Fruit fly (Drosophila melanogaster) whole organism, embryonic: ENCODE data around the gene mol.

Source experiments
- B-H2 ChIP-seq: fragments of 200-800 bp; sonication (Bioruptor generic); optimal IDR thresholded peaks from 2 replicates; lab custom pipeline; 2018; ENCODE audit warnings: missing biosample characterization, mild to moderate bottlenecking, missing genetic modification characterization
- Bgb ChIP-seq: fragments of 200-800 bp; sonication (Bioruptor generic); IDR thresholded peaks from 2 replicates; pipeline ENCODE4 v1.3.6; 2022; ENCODE audit warnings: missing biosample characterization, missing genetic modification characterization; ENCODE audit not compliant: partially characterized antibody
- CG1024 ChIP-seq: fragments of 200-800 bp; sonication (Bioruptor generic); IDR thresholded peaks from 2 replicates; pipeline ENCODE4 v1.3.6; 2022; ENCODE audit warnings: missing biosample characterization, missing genetic modification characterization
- CG10267 ChIP-seq: fragments of 200-800 bp; sonication (Bioruptor generic); optimal IDR thresholded peaks from 2 replicates; lab custom pipeline; 2018; ENCODE audit warnings: missing biosample characterization, mild to moderate bottlenecking, missing genetic modification characterization, moderate library complexity
- CG11247 ChIP-seq: fragments of 200-800 bp; sonication (Bioruptor generic); IDR thresholded peaks from 2 replicates; pipeline ENCODE4 v1.3.6; 2022; ENCODE audit warnings: missing biosample characterization, missing genetic modification characterization
- CG12155 ChIP-seq: fragments of 200-800 bp; sonication (Bioruptor generic); optimal IDR thresholded peaks from 3 replicates; lab custom pipeline; 2016; ENCODE audit warnings: missing biosample characterization, missing genetic modification characterization
- CG17385 ChIP-seq: fragments of 200-800 bp; sonication (Bioruptor generic); optimal IDR thresholded peaks from 3 replicates; lab custom pipeline; 2018; ENCODE audit warnings: missing biosample characterization, mild to moderate bottlenecking, missing genetic modification characterization
- CG2116 ChIP-seq: fragments of 200-800 bp; sonication (Bioruptor generic); optimal IDR thresholded peaks from 3 replicates; lab custom pipeline; 2018; ENCODE audit warnings: missing biosample characterization, mild to moderate bottlenecking, missing genetic modification characterization
- CG32532 ChIP-seq: fragments of 200-800 bp; sonication (Bioruptor generic); IDR thresholded peaks from 2 replicates; pipeline ENCODE4 v1.3.6; 2022; ENCODE audit warnings: missing biosample characterization, missing genetic modification characterization
- CG33557 ChIP-seq: fragments of 200-800 bp; sonication (Bioruptor generic); optimal IDR thresholded peaks from 2 replicates; lab custom pipeline; 2019; ENCODE audit warnings: missing biosample characterization, mild to moderate bottlenecking, missing genetic modification characterization, moderate library complexity
- CG3847 ChIP-seq: fragments of 200-800 bp; sonication (Bioruptor generic); IDR thresholded peaks from 2 replicates; pipeline ENCODE4 v1.3.6; 2022; ENCODE audit warnings: missing biosample characterization, missing genetic modification characterization
- CG4282 ChIP-seq: fragments of 200-800 bp; sonication (Bioruptor generic); optimal IDR thresholded peaks from 2 replicates; lab custom pipeline; 2016; ENCODE audit warnings: missing biosample characterization, missing genetic modification characterization
- CG7987 ChIP-seq: fragments of 200-800 bp; sonication (Bioruptor generic); optimal IDR thresholded peaks from 2 replicates; lab custom pipeline; 2018; ENCODE audit warnings: missing biosample characterization, mild to moderate bottlenecking, missing genetic modification characterization, moderate library complexity
- CG8924 ChIP-seq: fragments of 200-800 bp; optimal IDR thresholded peaks from 3 replicates; lab custom pipeline; 2019; ENCODE audit warnings: missing biosample characterization, mild to moderate bottlenecking, missing genetic modification characterization, moderate library complexity
- Camta ChIP-seq: fragments of 200-800 bp; sonication (Bioruptor generic); optimal IDR thresholded peaks from 2 replicates; lab custom pipeline; 2016; ENCODE audit warnings: missing biosample characterization, missing genetic modification characterization
- CrebB ChIP-seq: fragments of 200-800 bp; sonication (Bioruptor generic); optimal IDR thresholded peaks from 3 replicates; lab custom pipeline; 2018; ENCODE audit warnings: missing biosample characterization, mild to moderate bottlenecking, missing genetic modification characterization
- Dip3 ChIP-seq: fragments of 200-800 bp; sonication (Bioruptor generic); optimal IDR thresholded peaks from 3 replicates; lab custom pipeline; 2016; ENCODE audit warnings: missing biosample characterization, missing genetic modification characterization
- Dp ChIP-seq: fragments of 200-800 bp; sonication (Bioruptor generic); optimal IDR thresholded peaks from 2 replicates; lab custom pipeline; 2018; ENCODE audit warnings: missing biosample characterization, mild to moderate bottlenecking, missing genetic modification characterization, moderate library complexity
- Dref ChIP-seq: fragments of 200-800 bp; sonication (Bioruptor generic); IDR thresholded peaks from 2 replicates; pipeline ENCODE4 v1.3.6; 2022; ENCODE audit warnings: missing biosample characterization, missing genetic modification characterization
- E2f2 ChIP-seq: fragments of 200-800 bp; sonication (Bioruptor generic); IDR thresholded peaks from 2 replicates; pipeline ENCODE4 v1.3.6; 2022; ENCODE audit warnings: missing biosample characterization, missing genetic modification characterization
- Elba2 ChIP-seq: fragments of 200-800 bp; sonication (Bioruptor generic); optimal IDR thresholded peaks from 3 replicates; lab custom pipeline; 2016; ENCODE audit warnings: missing biosample characterization, missing genetic modification characterization
- Ets97D ChIP-seq: fragments of 200-800 bp; sonication (Bioruptor generic); optimal IDR thresholded peaks from 3 replicates; lab custom pipeline; 2016; ENCODE audit warnings: missing biosample characterization, missing genetic modification characterization
- Fer1 ChIP-seq: fragments of 200-800 bp; sonication (Bioruptor generic); optimal IDR thresholded peaks from 2 replicates; lab custom pipeline; 2017; ENCODE audit warnings: missing biosample characterization, mild to moderate bottlenecking, missing genetic modification characterization
- Fer3 ChIP-seq: fragments of 200-800 bp; sonication (Bioruptor generic); optimal IDR thresholded peaks from 2 replicates; lab custom pipeline; 2018; ENCODE audit warnings: missing biosample characterization, mild to moderate bottlenecking, missing genetic modification characterization, moderate library complexity
- Gug ChIP-seq: fragments of 200-800 bp; sonication (Bioruptor generic); IDR thresholded peaks from 4 replicates; pipeline ENCODE4 v1.3.6; 2022; ENCODE audit warnings: missing biosample characterization, missing genetic modification characterization
- HLH4C ChIP-seq: fragments of 200-800 bp; sonication (Bioruptor generic); IDR thresholded peaks from 3 replicates; pipeline ENCODE4 v1.3.6; 2022; ENCODE audit warnings: missing biosample characterization, missing genetic modification characterization; ENCODE audit not compliant: partially characterized antibody
- HmgZ ChIP-seq: fragments of 200-800 bp; sonication (Bioruptor generic); optimal IDR thresholded peaks from 2 replicates; lab custom pipeline; 2018; ENCODE audit warnings: missing biosample characterization, mild to moderate bottlenecking, missing genetic modification characterization
- MESR4 ChIP-seq: fragments of 200-800 bp; sonication (Bioruptor generic); optimal IDR thresholded peaks from 2 replicates; lab custom pipeline; 2018; ENCODE audit warnings: missing biosample characterization, mild to moderate bottlenecking, missing genetic modification characterization, moderate library complexity
- Opbp ChIP-seq: fragments of 200-800 bp; sonication (Bioruptor generic); IDR thresholded peaks from 3 replicates; pipeline ENCODE4 v1.3.6; 2022; ENCODE audit warnings: missing biosample characterization, missing genetic modification characterization; ENCODE audit not compliant: partially characterized antibody
- Sry-β ChIP-seq: fragments of 200-800 bp; sonication (Bioruptor generic); optimal IDR thresholded peaks from 2 replicates; lab custom pipeline; 2018; ENCODE audit warnings: missing biosample characterization, mild to moderate bottlenecking, missing genetic modification characterization, moderate library complexity
- Sry-δ ChIP-seq: fragments of 200-800 bp; sonication (Bioruptor generic); optimal IDR thresholded peaks from 2 replicates; lab custom pipeline; 2016; ENCODE audit warnings: missing biosample characterization, missing genetic modification characterization
- Trl ChIP-seq, 3 experiments: fragments of >200 bp in 2 of 3; fragments of 200-800 bp in 1 of 3; sonication (Bioruptor generic) in 1 of 3; optimal IDR thresholded peaks; 2 replicates in 1 of 3; 3 replicates in 2 of 3; lab custom pipeline; 2016 to 2017; ENCODE audit warnings: missing biosample characterization in 1 of 3, missing genetic modification characterization in 1 of 3
- amos ChIP-seq: fragments of 200-800 bp; sonication (Bioruptor generic); IDR thresholded peaks from 2 replicates; pipeline ENCODE4 v1.3.6; 2022; ENCODE audit warnings: missing biosample characterization, missing genetic modification characterization; ENCODE audit not compliant: partially characterized antibody
- ato ChIP-seq: fragments of 200-800 bp; sonication (Bioruptor generic); IDR thresholded peaks from 2 replicates; pipeline ENCODE4 v1.3.6; 2022; ENCODE audit warnings: missing biosample characterization, missing genetic modification characterization; ENCODE audit not compliant: partially characterized antibody
- bab2 ChIP-seq: fragments of 200-800 bp; sonication (Bioruptor generic); optimal IDR thresholded peaks from 2 replicates; lab custom pipeline; 2016; ENCODE audit warnings: missing biosample characterization, missing genetic modification characterization
- bbx ChIP-seq: fragments of 200-800 bp; sonication (Bioruptor generic); IDR thresholded peaks from 2 replicates; pipeline ENCODE4 v1.3.6; 2022; ENCODE audit warnings: missing biosample characterization, missing genetic modification characterization; ENCODE audit not compliant: partially characterized antibody
- chn ChIP-seq: fragments of 200-800 bp; sonication (Bioruptor generic); optimal IDR thresholded peaks from 2 replicates; lab custom pipeline; 2016; ENCODE audit warnings: missing biosample characterization, missing genetic modification characterization
- dpn ChIP-seq, 2 experiments: fragments of 200-800 bp; sonication (Bioruptor generic); optimal IDR thresholded peaks; 3 replicates each; lab custom pipeline; 2016; ENCODE audit warnings: missing biosample characterization in 2 of 2, missing genetic modification characterization in 2 of 2
- gsb-n ChIP-seq: fragments of 200-800 bp; sonication (Bioruptor generic); optimal IDR thresholded peaks from 3 replicates; lab custom pipeline; 2018; ENCODE audit warnings: missing biosample characterization, mild to moderate bottlenecking, missing genetic modification characterization
- her ChIP-seq: fragments of 200-800 bp; sonication (Bioruptor generic); optimal IDR thresholded peaks from 2 replicates; lab custom pipeline; 2016; ENCODE audit warnings: missing biosample characterization, missing genetic modification characterization
- jing ChIP-seq: fragments of 200-800 bp; sonication (Bioruptor generic); optimal IDR thresholded peaks from 2 replicates; lab custom pipeline; 2018; ENCODE audit warnings: missing biosample characterization, mild to moderate bottlenecking, missing genetic modification characterization
- lmd ChIP-seq: fragments of 200-800 bp; sonication (Bioruptor generic); IDR thresholded peaks from 2 replicates; pipeline ENCODE4 v1.3.6; 2022; ENCODE audit warnings: missing biosample characterization, missing genetic modification characterization
- org-1 ChIP-seq: fragments of 200-800 bp; sonication (Bioruptor generic); optimal IDR thresholded peaks from 2 replicates; lab custom pipeline; 2017; ENCODE audit warnings: missing biosample characterization, missing genetic modification characterization
- prd ChIP-seq, 3 experiments: fragments of >200 bp in 2 of 3; fragments of 200-800 bp in 1 of 3; sonication (Bioruptor generic) in 1 of 3; optimal IDR thresholded peaks in 2 of 3; IDR thresholded peaks in 1 of 3; 2 replicates in 2 of 3; 3 replicates in 1 of 3; pipeline versions ENCODE4 v1.3.6 to Lab custom; 2017 to 2022; ENCODE audit warnings: missing biosample characterization in 1 of 3, missing genetic modification characterization in 1 of 3
- pzg ChIP-seq: fragments of 200-800 bp; sonication (Bioruptor generic); optimal IDR thresholded peaks from 3 replicates; lab custom pipeline; 2018; ENCODE audit warnings: missing biosample characterization, mild to moderate bottlenecking, missing genetic modification characterization, moderate library complexity
- row ChIP-seq: fragments of 200-800 bp; sonication (Bioruptor generic); IDR thresholded peaks from 3 replicates; pipeline ENCODE4 v1.3.6; 2022; ENCODE audit warnings: missing biosample characterization, missing genetic modification characterization
- sens ChIP-seq: fragments of 200-800 bp; sonication (Bioruptor generic); peaks from one replicate; lab custom pipeline; 2016; ENCODE audit warnings: missing biosample characterization, missing genetic modification characterization
- stwl ChIP-seq: fragments of 200-800 bp; sonication (Bioruptor generic); optimal IDR thresholded peaks from 3 replicates; lab custom pipeline; 2018; ENCODE audit warnings: missing biosample characterization, mild to moderate bottlenecking, missing genetic modification characterization, moderate library complexity
- zf30C ChIP-seq: fragments of 200-800 bp; sonication (Bioruptor generic); optimal IDR thresholded peaks from 3 replicates; lab custom pipeline; 2018; ENCODE audit warnings: missing biosample characterization, mild to moderate bottlenecking, missing genetic modification characterization

mol gene

dm6 chr2L:15039309-15039772 is 42.0 kb upstream of the mol start (continued):
- TF ChIP-seq CG4282 = peak; percentile 21
- no peak for TF ChIP-seq CrebB (tag; lab: Kevin White, UChicago)
- no peak for TF ChIP-seq prd (optimal IDR thresholded peaks at IDR 0.05; lab: Kevin White, UChicago)
- peak; percentile 48; the same call in 1 of the 3 replicates for TF ChIP-seq prd (GFP tag; IDR thresholded peaks at IDR 0.05; lab: Robert Waterston, UW)
- peak; percentile 79 for TF ChIP-seq CG3847 (GFP tag; lab: Robert Waterston, UW)
- peak; percentile 25 for TF ChIP-seq Dp (GFP tag; lab: Kevin White, UChicago)
- peak; percentile 25 for TF ChIP-seq CG8924
- peak; percentile 84 for TF ChIP-seq Ets97D (GFP tag; lab: Kevin White, UChicago)
- TF ChIP-seq Fer1 = no peak
- TF ChIP-seq Sry-β (GFP tag; lab: Kevin White, UChicago) = peak; percentile 92
- peak; percentile 37 for TF ChIP-seq Dip3
- TF ChIP-seq zf30C (GFP tag; lab: Kevin White, UChicago) = no peak
- TF ChIP-seq CG10267 (tag; lab: Kevin White, UChicago) = peak; percentile 92
- peak; percentile 42; the same call in 1 of the 4 replicates for TF ChIP-seq Gug (GFP tag; lab: Robert Waterston, UW)
- no peak for TF ChIP-seq org-1 (GFP tag; lab: Kevin White, UChicago)
- TF ChIP-seq CG32532 = peak; percentile 61; the same call in 1 of the 2 replicates
- peak; percentile 68 for TF ChIP-seq stwl
- TF ChIP-seq Dref = peak; percentile 94
- TF ChIP-seq row = peak; percentile 82
- peak; percentile 76 for TF ChIP-seq Sry-δ
- peak; percentile 82 for TF ChIP-seq sens (GFP tag; lab: Kevin White, UChicago)
- peak; percentile 0 for TF ChIP-seq CG33557
- peak; percentile 26 for TF ChIP-seq CG12155 (GFP tag; lab: Kevin White, UChicago)
- peak; percentile 3 for TF ChIP-seq Fer3 (tag; lab: Kevin White, UChicago)
- no peak for TF ChIP-seq jing (GFP tag; lab: Kevin White, UChicago)
- peak; percentile 15 for TF ChIP-seq her (GFP tag; lab: Kevin White, UChicago)
- TF ChIP-seq Camta (GFP tag; lab: Kevin White, UChicago) = peak; percentile 15
- 0 out of 2 replicates have a peak, but pooled peaks have one; percentile 9 for TF ChIP-seq CG1024
- TF ChIP-seq gsb-n (tag; lab: Kevin White, UChicago) = no peak
- TF ChIP-seq chn (GFP tag; lab: Kevin White, UChicago) = peak; percentile 47
- TF ChIP-seq Bgb (GFP tag; lab: Robert Waterston, UW) = peak; percentile 94
- no peak for TF ChIP-seq Trl (optimal IDR thresholded peaks at IDR 0.05; lab: Kevin White, UChicago)
- TF ChIP-seq Trl (GFP tag; optimal IDR thresholded peaks at IDR 0.05; lab: Kevin White, UChicago) = no peak
- TF ChIP-seq CG11247 = peak; percentile 45; the same call in 1 of the 2 replicates
- peak; percentile 94 for TF ChIP-seq amos (GFP tag; lab: Robert Waterston, UW)
- peak; percentile 87 for TF ChIP-seq ato (GFP tag; lab: Robert Waterston, UW)
- TF ChIP-seq HLH4C (GFP tag; lab: Robert Waterston, UW) = peak; percentile 84
- TF ChIP-seq MESR4 (GFP tag; lab: Kevin White, UChicago) = peak; percentile 69
- peak; percentile 22; the same call in 1 of the 2 replicates for TF ChIP-seq lmd (GFP tag; lab: Robert Waterston, UW)
- TF ChIP-seq E2f2 (GFP tag; lab: Robert Waterston, UW) = peak; percentile 45
- TF ChIP-seq bab2 (GFP tag; lab: Kevin White, UChicago) = peak; percentile 24
- peak; percentile 93 for TF ChIP-seq Opbp
- TF ChIP-seq CG7987 (GFP tag; lab: Kevin White, UChicago) = peak; percentile 59
- TF ChIP-seq HmgZ = peak; percentile 65
- TF ChIP-seq Elba2 (GFP tag; lab: Kevin White, UChicago) = peak; percentile 39
- peak; percentile 91 for TF ChIP-seq bbx (GFP tag; lab: Robert Waterston, UW)
- peak; percentile 74 for TF ChIP-seq pzg
- peak; percentile 10 to 53 for TF ChIP-seq dpn (GFP tag; optimal IDR thresholded peaks at IDR 0.05; lab: Kevin White, UChicago)
- TF ChIP-seq CG2116 (GFP tag; lab: Kevin White, UChicago) = peak; percentile 38
- TF ChIP-seq CG17385 (GFP tag; lab: Kevin White, UChicago) = peak; percentile 81
- TF ChIP-seq B-H2 = peak; percentile 79
